Fruit fly (Drosophila melanogaster) whole organism, wandering third instar larva: ENCODE measurements around the gene CG13606.

Experiments used
- Abd-B ChIP-seq: fragments of >200 bp; optimal IDR thresholded peaks from 2 replicates; lab custom pipeline; 2017; ENCODE audit warnings: missing biosample characterization, missing genetic modification characterization
- CG32264 ChIP-seq: fragments of 200-800 bp; sonication (Bioruptor generic); optimal IDR thresholded peaks from 2 replicates; lab custom pipeline; 2016; ENCODE audit warnings: missing biosample characterization, missing genetic modification characterization
- CG9705 ChIP-seq: fragments of 200-800 bp; sonication (Bioruptor generic); optimal IDR thresholded peaks from 2 replicates; lab custom pipeline; 2018; ENCODE audit warnings: missing biosample characterization, mild to moderate bottlenecking, missing genetic modification characterization
- CrebA ChIP-seq: fragments of 200-800 bp; sonication (Bioruptor generic); optimal IDR thresholded peaks from 2 replicates; lab custom pipeline; 2016; ENCODE audit warnings: missing biosample characterization, mild to moderate bottlenecking, missing genetic modification characterization, borderline replicate concordance
- Dfd ChIP-seq: fragments of >200 bp; optimal IDR thresholded peaks from 2 replicates; lab custom pipeline; 2017; ENCODE audit warnings: missing biosample characterization, missing genetic modification characterization
- Dif ChIP-seq: fragments of 200-275, 200-300 bp; sonication (Bioruptor generic); optimal IDR thresholded peaks from 2 replicates; lab custom pipeline; 2018; ENCODE audit warnings: missing biosample characterization, missing genetic modification characterization; ENCODE audit not compliant: partially characterized antibody
- GATAd ChIP-seq: sonication (Bioruptor generic); optimal IDR thresholded peaks from 2 replicates; lab custom pipeline; 2016; ENCODE audit warnings: missing biosample characterization, missing genetic modification characterization
- HLH106 ChIP-seq: fragments of 200-800 bp; optimal IDR thresholded peaks from 3 replicates; lab custom pipeline; 2019; ENCODE audit warnings: missing biosample characterization, mild to moderate bottlenecking, missing genetic modification characterization, moderate library complexity
- Hnf4 ChIP-seq: fragments of 200-800 bp; sonication (Bioruptor generic); optimal IDR thresholded peaks from 2 replicates; lab custom pipeline; 2016; ENCODE audit warnings: missing biosample characterization, mild to moderate bottlenecking, missing genetic modification characterization
- Hr78 ChIP-seq: fragments of >200 bp; optimal IDR thresholded peaks from 2 replicates; lab custom pipeline; 2017; ENCODE audit warnings: missing biosample characterization, missing genetic modification characterization
- Hr83 ChIP-seq: fragments of 200-300 bp; sonication (Bioruptor generic); optimal IDR thresholded peaks from 2 replicates; lab custom pipeline; 2016; ENCODE audit warnings: missing biosample characterization, mild to moderate bottlenecking, missing genetic modification characterization, moderate library complexity; ENCODE audit not compliant: poor library complexity, severe bottlenecking
- Jra ChIP-seq: sonication (Bioruptor generic); optimal IDR thresholded peaks from 2 replicates; lab custom pipeline; 2016; ENCODE audit warnings: missing biosample characterization, missing genetic modification characterization
- Mio ChIP-seq: sonication (Bioruptor generic); optimal IDR thresholded peaks from 2 replicates; lab custom pipeline; 2016; ENCODE audit warnings: missing biosample characterization, missing genetic modification characterization
- Myc ChIP-seq: fragments of >200 bp; optimal IDR thresholded peaks from 2 replicates; lab custom pipeline; 2017
- N ChIP-seq: fragments of >200 bp; optimal IDR thresholded peaks from 2 replicates; lab custom pipeline; 2018; ENCODE audit warnings: missing biosample characterization, missing external identifiers, missing genetic modification characterization
- OdsH ChIP-seq: fragments of 200-800 bp; sonication (Bioruptor generic); optimal IDR thresholded peaks from 2 replicates; lab custom pipeline; 2016; ENCODE audit warnings: missing biosample characterization, mild to moderate bottlenecking, missing genetic modification characterization
- Rel ChIP-seq, 2 experiments: fragments of 200-800 bp; sonication (Bioruptor generic) in 1 of 2; optimal IDR thresholded peaks; 2 replicates in 1 of 2; 3 replicates in 1 of 2; lab custom pipeline; 2016 to 2019; ENCODE audit warnings: mild to moderate bottlenecking in 2 of 2, missing biosample characterization in 2 of 2, missing genetic modification characterization in 2 of 2, moderate library complexity in 1 of 2
- Sp1 ChIP-seq: fragments of 200-800 bp; sonication (Bioruptor generic); optimal IDR thresholded peaks from 3 replicates; lab custom pipeline; 2019; ENCODE audit warnings: missing biosample characterization, mild to moderate bottlenecking, missing genetic modification characterization, moderate library complexity
- Vsx2 ChIP-seq: fragments of 200-300, 225-300 bp; sonication (Bioruptor generic); optimal IDR thresholded peaks from 2 replicates; lab custom pipeline; 2018; ENCODE audit warnings: missing biosample characterization, missing genetic modification characterization; ENCODE audit not compliant: partially characterized antibody
- br ChIP-seq: fragments of 200-800 bp; sonication (Bioruptor generic); optimal IDR thresholded peaks from 2 replicates; lab custom pipeline; 2016; ENCODE audit warnings: missing biosample characterization, missing genetic modification characterization
- brk ChIP-seq: fragments of 200-800 bp; sonication (Bioruptor generic); optimal IDR thresholded peaks from 2 replicates; lab custom pipeline; 2016; ENCODE audit warnings: missing biosample characterization, mild to moderate bottlenecking, missing genetic modification characterization
- dl ChIP-seq, 2 experiments: fragments of 175-275, 200-275 bp in 1 of 2; fragments of 200-275 bp in 1 of 2; sonication (Bioruptor generic); optimal IDR thresholded peaks; lab custom pipeline; 2018; ENCODE audit warnings: mild to moderate bottlenecking in 2 of 2, missing biosample characterization in 2 of 2, missing genetic modification characterization in 2 of 2, moderate library complexity in 2 of 2; ENCODE audit not compliant: partially characterized antibody in 2 of 2, insufficient read depth in 1 of 2
- dmrt93B ChIP-seq: fragments of 200-800 bp; sonication (Bioruptor generic); optimal IDR thresholded peaks from 2 replicates; lab custom pipeline; 2018; ENCODE audit warnings: missing biosample characterization, mild to moderate bottlenecking, missing genetic modification characterization
- dsf ChIP-seq: sonication (Bioruptor generic); optimal IDR thresholded peaks from 2 replicates; lab custom pipeline; 2016; ENCODE audit warnings: missing biosample characterization, missing genetic modification characterization, borderline replicate concordance
- ey ChIP-seq: fragments of 200-800 bp; sonication (Bioruptor generic); optimal IDR thresholded peaks from 2 replicates; lab custom pipeline; 2016; ENCODE audit warnings: missing biosample characterization, missing genetic modification characterization
- foxo ChIP-seq, 2 experiments: fragments of 200-800 bp; sonication (Bioruptor generic); optimal IDR thresholded peaks; 2 replicates in 1 of 2; 3 replicates in 1 of 2; lab custom pipeline; 2016 to 2017; ENCODE audit warnings: missing biosample characterization in 2 of 2, missing genetic modification characterization in 2 of 2
- fru ChIP-seq: fragments of 200-800 bp; sonication (Bioruptor generic); optimal IDR thresholded peaks from 3 replicates; lab custom pipeline; 2016; ENCODE audit warnings: missing biosample characterization, mild to moderate bottlenecking, missing genetic modification characterization
- h ChIP-seq: fragments of 200-800 bp; sonication (Bioruptor generic); optimal IDR thresholded peaks from 3 replicates; lab custom pipeline; 2016; ENCODE audit warnings: missing biosample characterization, mild to moderate bottlenecking, missing genetic modification characterization
- jim ChIP-seq: fragments of 175-275, 200-325 bp; sonication (Bioruptor generic); optimal IDR thresholded peaks from 2 replicates; lab custom pipeline; 2016; ENCODE audit warnings: missing biosample characterization, mild to moderate bottlenecking, missing genetic modification characterization
- lola ChIP-seq: fragments of >200 bp; optimal IDR thresholded peaks from 2 replicates; lab custom pipeline; 2017; ENCODE audit warnings: missing biosample characterization, missing genetic modification characterization
- pan ChIP-seq: fragments of >200 bp; optimal IDR thresholded peaks from 2 replicates; lab custom pipeline; 2017
- psq ChIP-seq: fragments of 200-800 bp; sonication (Bioruptor generic); optimal IDR thresholded peaks from 3 replicates; lab custom pipeline; 2017; ENCODE audit warnings: missing biosample characterization, mild to moderate bottlenecking, missing genetic modification characterization, moderate library complexity
- rgr ChIP-seq: fragments of 200-800 bp; sonication (Bioruptor generic); optimal IDR thresholded peaks from 3 replicates; lab custom pipeline; 2016; ENCODE audit warnings: missing biosample characterization, mild to moderate bottlenecking, missing genetic modification characterization
- sage ChIP-seq: fragments of 200-800 bp; sonication (Bioruptor generic); optimal IDR thresholded peaks from 2 replicates; lab custom pipeline; 2016; ENCODE audit warnings: missing biosample characterization, mild to moderate bottlenecking, missing genetic modification characterization
- sv ChIP-seq: fragments of 200-800 bp; sonication (Bioruptor generic); optimal IDR thresholded peaks from 3 replicates; lab custom pipeline; 2016; ENCODE audit warnings: missing biosample characterization, missing genetic modification characterization
- tai ChIP-seq: sonication (Bioruptor generic); optimal IDR thresholded peaks from 2 replicates; lab custom pipeline; 2016; ENCODE audit warnings: missing biosample characterization, missing genetic modification characterization
- usp ChIP-seq: fragments of >200 bp; optimal IDR thresholded peaks from 2 replicates; lab custom pipeline; 2017; ENCODE audit warnings: missing biosample characterization, missing genetic modification characterization
- woc ChIP-seq: sonication (Bioruptor generic); optimal IDR thresholded peaks from 2 replicates; lab custom pipeline; 2016; ENCODE audit warnings: missing biosample characterization, mild to moderate bottlenecking, missing genetic modification characterization

The CG13606 gene

DNA sequence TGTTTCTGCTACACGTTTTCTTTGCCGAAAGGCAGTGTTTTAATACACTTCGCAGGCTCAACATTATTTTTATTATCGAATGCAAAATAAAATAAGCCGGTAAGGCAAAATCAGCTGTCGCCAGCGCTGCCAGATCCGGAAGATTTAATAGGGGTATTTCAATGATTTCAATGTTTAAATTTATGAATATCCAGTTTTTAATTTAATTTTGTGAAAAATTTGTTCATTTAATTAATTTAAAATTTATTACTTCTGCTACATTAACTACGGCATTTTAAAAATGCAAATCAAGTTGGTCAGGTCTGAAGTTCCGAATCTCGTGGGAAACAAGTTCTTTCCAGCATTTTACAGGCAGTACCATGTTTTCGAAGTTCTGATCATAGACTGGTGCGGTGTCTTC is 23.6 kb upstream of the CG13606 start, which contains the start of gene Slimp:
Gene Slimp (minus strand): TSS at position 130 of the 400 bp plus-strand sequence.
- TF ChIP-seq CG9705 (GFP tag; lab: Kevin White, UChicago) (peak; percentile 13), Dif (no peak), CrebA (GFP tag; lab: Kevin White, UChicago) (no peak), rgr (GFP tag; lab: Kevin White, UChicago) (peak; percentile 55), brk (no peak), GATAd (no peak), pan (lab: Kevin White, UChicago) (no peak), Vsx2 (GFP tag; lab: Kevin White, UChicago) (no peak), br (GFP tag; lab: Kevin White, UChicago) (peak; percentile 40), Dfd (no peak), Hr83 (GFP tag; lab: Kevin White, UChicago) (no peak), Jra (GFP tag; lab: Kevin White, UChicago) (no peak), Hr78 (GFP tag; lab: Kevin White, UChicago) (no peak), psq (GFP tag; lab: Kevin White, UChicago) (peak; percentile 19), sv (GFP tag; lab: Kevin White, UChicago) (peak; percentile 1), woc (peak; percentile 37), dsf (GFP tag; lab: Kevin White, UChicago) (no peak), CG32264 (GFP tag; lab: Kevin White, UChicago) (no peak), ey (peak; percentile 37), HLH106 (peak; percentile 50), sage (peak; percentile 43), tai (GFP tag; lab: Kevin White, UChicago) (no peak), Myc (no peak), fru (peak; percentile 28), Sp1 (peak; percentile 10), Mio (GFP tag; lab: Kevin White, UChicago) (no peak), dl (GFP tag; optimal IDR thresholded peaks at IDR 0.05; lab: Kevin White, UChicago; ENCODE audit: insufficient read depth in 1 of 2, partially characterized antibody in 2 of 2) (no peak), h (GFP tag; lab: Kevin White, UChicago) (peak; percentile 53), foxo (GFP tag; optimal IDR thresholded peaks at IDR 0.05; lab: Kevin White, UChicago) (peak in 1 of 2 experiments; percentile 49), Rel (GFP tag; optimal IDR thresholded peaks at IDR 0.05; lab: Kevin White, UChicago) (no peak), Rel (tag; optimal IDR thresholded peaks at IDR 0.05; lab: Kevin White, UChicago) (peak; percentile 18), Abd-B (GFP tag; lab: Kevin White, UChicago) (no peak), Hnf4 (GFP tag; lab: Kevin White, UChicago) (peak; percentile 38)

DNA sequence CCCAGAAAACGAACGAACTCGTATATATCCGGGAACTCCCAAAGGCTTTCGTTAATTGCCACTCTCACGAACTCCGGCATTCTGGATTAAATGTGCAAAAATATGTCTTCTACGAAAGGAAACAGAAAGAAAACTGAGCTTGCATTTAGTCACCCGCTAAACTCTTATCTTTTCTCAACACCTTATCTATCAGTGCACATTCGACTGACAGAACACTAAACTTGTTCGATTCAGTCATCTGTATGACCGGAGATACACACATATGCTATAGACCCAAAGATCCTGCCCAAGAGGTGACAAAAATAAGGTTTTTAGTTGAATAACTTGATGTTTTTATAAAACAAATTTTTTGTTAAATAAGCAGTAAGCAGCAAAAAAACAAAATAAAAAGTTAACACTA is 22.3 kb upstream of the CG13606 start, which contains the start of gene p38c:
Gene p38c (minus strand): TSS at position 101 of the 400 bp plus-strand sequence.
- TF ChIP-seq rgr (GFP tag; lab: Kevin White, UChicago) (no peak), Rel (GFP tag; optimal IDR thresholded peaks at IDR 0.05; lab: Kevin White, UChicago) (no peak), Rel (tag; optimal IDR thresholded peaks at IDR 0.05; lab: Kevin White, UChicago) (peak; percentile 55)

DNA sequence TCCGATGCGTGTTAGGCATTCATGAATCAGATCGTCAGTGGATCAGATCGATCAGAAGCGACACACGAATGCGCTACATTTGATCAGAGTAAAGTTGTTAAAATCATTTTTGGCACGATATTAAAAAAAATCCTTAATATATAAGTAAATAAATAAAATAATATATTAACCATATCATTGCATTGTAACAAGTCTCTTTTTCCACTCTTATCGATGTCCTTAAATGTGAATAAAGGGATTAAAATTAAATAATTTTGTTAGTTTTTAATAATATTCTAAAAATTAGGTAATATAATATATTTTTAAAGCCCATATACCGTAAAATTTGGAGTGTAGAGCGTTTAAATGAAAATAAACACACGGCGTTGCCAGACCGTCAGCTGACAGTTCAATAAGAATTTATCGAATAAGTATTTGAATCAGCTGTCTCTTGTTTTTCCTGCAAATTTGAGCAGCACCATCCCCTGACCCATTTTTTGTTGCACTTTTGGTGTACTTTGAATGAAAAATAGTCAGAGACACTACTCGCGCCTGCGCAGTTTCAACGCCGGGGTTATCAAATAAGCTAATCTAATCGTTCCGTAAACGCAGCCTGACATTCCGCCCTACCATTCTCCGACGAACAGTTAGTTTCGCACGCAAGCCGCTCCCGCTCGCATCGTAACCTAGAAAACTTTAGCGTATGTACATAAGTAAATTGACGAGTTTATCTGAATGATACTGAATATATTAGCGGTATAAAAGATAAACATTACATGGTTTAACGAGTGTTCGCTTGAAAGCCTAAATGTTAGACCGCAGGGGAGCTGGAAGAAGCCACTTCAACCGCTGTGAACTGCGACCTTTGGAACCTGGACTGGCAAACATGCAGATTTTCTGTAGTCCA is 20.3 kb upstream of the CG13606 start, which contains the start of the genes p38a and CG6178:
Gene p38a (minus strand): TSS at position 398 of the 886 bp plus-strand sequence.
Gene CG6178 (plus strand): TSS at position 424 of the 886 bp plus-strand sequence.
- TF ChIP-seq Rel (GFP tag; optimal IDR thresholded peaks at IDR 0.05; lab: Kevin White, UChicago) = peak; percentile 37
- TF ChIP-seq Rel (tag; optimal IDR thresholded peaks at IDR 0.05; lab: Kevin White, UChicago) = peak; percentile 86
- TF ChIP-seq Abd-B (GFP tag; lab: Kevin White, UChicago) = no peak
- TF ChIP-seq sv (GFP tag; lab: Kevin White, UChicago) = peak; percentile 56
- TF ChIP-seq rgr (GFP tag; lab: Kevin White, UChicago) = peak; percentile 95
- no peak for TF ChIP-seq CrebA (GFP tag; lab: Kevin White, UChicago)
- no peak for TF ChIP-seq Hr78 (GFP tag; lab: Kevin White, UChicago)
- TF ChIP-seq brk = no peak
- peak; percentile 20 for TF ChIP-seq CG32264 (GFP tag; lab: Kevin White, UChicago)
- TF ChIP-seq Hr83 (GFP tag; lab: Kevin White, UChicago) = peak; percentile 64
- no peak for TF ChIP-seq GATAd
- peak; percentile 37 for TF ChIP-seq Mio (GFP tag; lab: Kevin White, UChicago)
- peak; percentile 91 for TF ChIP-seq CG9705 (GFP tag; lab: Kevin White, UChicago)
- TF ChIP-seq lola (GFP tag; lab: Kevin White, UChicago) = no peak
- TF ChIP-seq ey = peak; percentile 73
- peak; percentile 55 for TF ChIP-seq Myc
- TF ChIP-seq dsf (GFP tag; lab: Kevin White, UChicago) = peak; percentile 66
- peak in 1 of 2 experiments; percentile 96 for TF ChIP-seq foxo (GFP tag; optimal IDR thresholded peaks at IDR 0.05; lab: Kevin White, UChicago)
- TF ChIP-seq Dfd = no peak
- no peak for TF ChIP-seq tai (GFP tag; lab: Kevin White, UChicago)
- TF ChIP-seq dmrt93B (GFP tag; lab: Kevin White, UChicago) = peak; percentile 98
- TF ChIP-seq fru = peak; percentile 92
- TF ChIP-seq OdsH = peak; percentile 94
- peak; percentile 85 for TF ChIP-seq br (GFP tag; lab: Kevin White, UChicago)
- peak; percentile 97 for TF ChIP-seq psq (GFP tag; lab: Kevin White, UChicago)
- peak; percentile 66 for TF ChIP-seq Jra (GFP tag; lab: Kevin White, UChicago)
- peak; percentile 99 for TF ChIP-seq HLH106
- peak; percentile 99 for TF ChIP-seq Sp1
- TF ChIP-seq N (GFP tag; lab: Kevin White, UChicago) = no peak
- no peak for TF ChIP-seq Vsx2 (GFP tag; lab: Kevin White, UChicago)
- no peak for TF ChIP-seq jim (GFP tag; lab: Kevin White, UChicago)
- no peak for TF ChIP-seq Dif
- TF ChIP-seq sage = peak; percentile 65
- no peak for TF ChIP-seq usp (GFP tag; lab: Kevin White, UChicago)
- TF ChIP-seq woc = peak; percentile 55
